Fruit fly (Drosophila melanogaster): ENCODE data around the gene mex1.

Gene mex1

dm6 chr3L:15540682-15541081 lies 21.3 kb upstream of the mex1 start:
- no peak for TF ChIP-seq CG8478 (optimal IDR thresholded peaks at IDR 0.05)
- no peak for TF ChIP-seq CTCF (optimal IDR thresholded peaks at IDR 0.05)

dm6 chr3L:15539903-15540409 lies 20.6 kb upstream of the mex1 start:
- TF ChIP-seq CG8478 (optimal IDR thresholded peaks at IDR 0.05) (no peak), CTCF (optimal IDR thresholded peaks at IDR 0.05) (no peak)

dm6 chr3L:15538582-15539490 lies 19.4 kb upstream of the mex1 start:
- TF ChIP-seq CG8478 (optimal IDR thresholded peaks at IDR 0.05), result no peak
- TF ChIP-seq CTCF (optimal IDR thresholded peaks at IDR 0.05), result no peak

- TF ChIP-seq CG8478 (optimal IDR thresholded peaks at IDR 0.05) (no peak), CTCF (optimal IDR thresholded peaks at IDR 0.05) (no peak)
These were observed 18.7 kb upstream of the mex1 start for dm6 chr3L:15537916-15538581.

dm6 chr3L:15536550-15536949 lies 17.2 kb upstream of the mex1 start:
- TF ChIP-seq CG8478 (optimal IDR thresholded peaks at IDR 0.05) (no peak), CTCF (optimal IDR thresholded peaks at IDR 0.05) (no peak)

dm6 chr3L:15535800-15536225 lies 16.4 kb upstream of the mex1 start:
- TF ChIP-seq CTCF (optimal IDR thresholded peaks at IDR 0.05) (no peak), CG8478 (optimal IDR thresholded peaks at IDR 0.05) (no peak)

- TF ChIP-seq CTCF (optimal IDR thresholded peaks at IDR 0.05), result no peak
- no peak for TF ChIP-seq CG8478 (optimal IDR thresholded peaks at IDR 0.05)
These were observed 15.8 kb upstream of the mex1 start, which contains the start of gene CrebA for dm6 chr3L:15535228-15535598. Gene CrebA, plus strand, starts transcription at chr3L:15535395.

- TF ChIP-seq CTCF (optimal IDR thresholded peaks at IDR 0.05), result no peak
- TF ChIP-seq CG8478 (optimal IDR thresholded peaks at IDR 0.05), result no peak
These were observed 15.2 kb upstream of the mex1 start for dm6 chr3L:15534274-15535227.

dm6 chr3L:15533402-15534129 lies 14.2 kb upstream of the mex1 start:
- TF ChIP-seq CG8478 (optimal IDR thresholded peaks at IDR 0.05) (no peak), CTCF (optimal IDR thresholded peaks at IDR 0.05) (no peak)

dm6 chr3L:15532368-15533030 lies 13.1 kb upstream of the mex1 start:
- no peak for TF ChIP-seq CG8478 (optimal IDR thresholded peaks at IDR 0.05)
- no peak for TF ChIP-seq CTCF (optimal IDR thresholded peaks at IDR 0.05)

- TF ChIP-seq CG8478 (optimal IDR thresholded peaks at IDR 0.05), result no peak
- no peak for TF ChIP-seq CTCF (optimal IDR thresholded peaks at IDR 0.05)
These were observed 12.3 kb upstream of the mex1 start, which contains the start of gene CG43248 for dm6 chr3L:15531423-15532325. Gene CG43248, minus strand, starts transcription at chr3L:15531473.

dm6 chr3L:15530638-15531225 lies 11.3 kb upstream of the mex1 start:
- TF ChIP-seq CG8478 (optimal IDR thresholded peaks at IDR 0.05) (no peak), CTCF (optimal IDR thresholded peaks at IDR 0.05) (no peak)
